Worm (Caenorhabditis elegans): ENCODE measurements around the gene C28H8.8.

C28H8.8 gene

DNA sequence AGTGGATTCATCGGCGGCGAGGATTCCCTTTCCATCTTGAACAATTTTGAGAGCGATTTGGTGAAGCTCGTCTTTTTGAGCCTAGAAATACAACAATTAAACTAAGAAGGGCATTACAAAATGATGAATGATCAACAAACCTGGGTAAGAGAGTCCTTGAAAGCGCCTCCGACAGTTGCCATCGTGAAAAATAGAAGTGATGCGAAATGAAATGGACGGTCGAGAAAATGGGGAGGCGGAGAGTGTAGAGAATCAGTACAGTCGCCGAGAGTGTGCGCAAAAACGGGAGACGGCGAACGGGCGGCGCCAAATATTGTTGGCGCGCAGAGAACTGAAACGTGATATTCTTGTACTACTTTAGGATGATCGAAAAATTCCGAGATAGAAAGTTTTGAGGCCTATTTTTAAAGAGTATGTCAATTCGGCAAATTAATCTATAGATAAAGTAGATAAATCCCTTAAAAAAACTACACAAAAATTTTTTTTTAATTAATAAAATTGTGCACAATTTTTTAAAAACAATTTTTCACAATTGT is 12.4 kb downstream of the C28H8.8 start, which contains the start of gene aldo-2 (continued):
- TF ChIP-seq unc-130 (GFP tag; optimal IDR thresholded peaks at IDR 0.05), result peak; percentile 63
- no peak for TF ChIP-seq cey-2 (tag; optimal IDR thresholded peaks at IDR 0.05; ENCODE audit: borderline replicate concordance, insufficient read depth)
- no peak for TF ChIP-seq ces-1 (GFP tag; optimal IDR thresholded peaks at IDR 0.05)
- peak in 1 of 2 experiments; percentile 56 for TF ChIP-seq hif-1 (tag; optimal IDR thresholded peaks at IDR 0.05)
- no peak for TF ChIP-seq T26A8.4 (GFP tag; IDR thresholded peaks at IDR 0.05)
- no peak for TF ChIP-seq ceh-32 (tag; optimal IDR thresholded peaks at IDR 0.05; ENCODE audit: poor library complexity)
- 0 out of 2 replicates have a peak, but pooled peaks have one; percentile 11 for TF ChIP-seq tra-1 (GFP tag; IDR thresholded peaks at IDR 0.05)
- no peak for TF ChIP-seq jun-1 (tag; optimal IDR thresholded peaks at IDR 0.05)
- TF ChIP-seq hmg-1.1 (GFP tag; IDR thresholded peaks at IDR 0.05), result no peak
- 0 out of 2 replicates have a peak, but pooled peaks have one; percentile 27 for TF ChIP-seq lim-7 (GFP tag; IDR thresholded peaks at IDR 0.05)
- no peak for TF ChIP-seq lsy-2 (tag; optimal IDR thresholded peaks at IDR 0.05)
- no peak for TF ChIP-seq mdt-29 (GFP tag; IDR thresholded peaks at IDR 0.05)
- TF ChIP-seq egl-27 (tag; optimal IDR thresholded peaks at IDR 0.05), result no peak
- TF ChIP-seq ZK337.2 (GFP tag; IDR thresholded peaks at IDR 0.05), result 0 out of 2 replicates have a peak, but pooled peaks have one; percentile 19
- TF ChIP-seq mxl-3 (GFP tag; optimal IDR thresholded peaks at IDR 0.05), result peak; percentile 43
- no peak for TF ChIP-seq ceh-28 (tag; optimal IDR thresholded peaks at IDR 0.05)
- peak; percentile 36 for TF ChIP-seq hlh-30 (tag; optimal IDR thresholded peaks at IDR 0.05; ENCODE audit: insufficient read depth)
- TF ChIP-seq zip-11 (GFP tag; IDR thresholded peaks at IDR 0.05), result no peak
- no peak for TF ChIP-seq fkh-10 (GFP tag; optimal IDR thresholded peaks at IDR 0.05)
- peak; percentile 40; the same call in 1 of the 2 replicates for TF ChIP-seq madf-9 (GFP tag; conservative IDR thresholded peaks at IDR 0.05)
- TF ChIP-seq madf-5 (GFP tag; IDR thresholded peaks at IDR 0.05), result no peak
- TF ChIP-seq zag-1 (tag; optimal IDR thresholded peaks at IDR 0.05), result no peak
- no peak for TF ChIP-seq php-3 (GFP tag; IDR thresholded peaks at IDR 0.05)
- no peak for TF ChIP-seq fos-1 (tag; optimal IDR thresholded peaks at IDR 0.05)
- TF ChIP-seq ceh-82 (tag; optimal IDR thresholded peaks at IDR 0.05), result no peak
- TF ChIP-seq lin-29 (GFP tag; IDR thresholded peaks at IDR 0.05), result no peak
- no peak for TF ChIP-seq aly-2 (tag; optimal IDR thresholded peaks at IDR 0.05)
- no peak for TF ChIP-seq nhr-111 (GFP tag; optimal IDR thresholded peaks at IDR 0.05)
- no peak for TF ChIP-seq snpc-1.2 (GFP tag; IDR thresholded peaks at IDR 0.05)
- no peak for TF ChIP-seq vab-7 (GFP tag; IDR thresholded peaks at IDR 0.05)
- TF ChIP-seq dmd-9 (GFP tag; IDR thresholded peaks at IDR 0.05), result no peak
- TF ChIP-seq daf-12 (tag; optimal IDR thresholded peaks at IDR 0.05), result no peak
- TF ChIP-seq ceh-44 (GFP tag; IDR thresholded peaks at IDR 0.05), result no peak
- peak in 1 of 2 experiments; percentile 96 for TF ChIP-seq unc-62 (GFP tag; optimal IDR thresholded peaks at IDR 0.05 in 1 of 2)
- TF ChIP-seq unc-62 (tag; optimal IDR thresholded peaks at IDR 0.05), result no peak
- TF ChIP-seq rbr-2 (tag; optimal IDR thresholded peaks at IDR 0.05), result no peak
- TF ChIP-seq spr-1 (tag; optimal IDR thresholded peaks at IDR 0.05), result no peak
- peak in 1 of 2 experiments; percentile 21 for TF ChIP-seq mdl-1 (tag; optimal IDR thresholded peaks at IDR 0.05)
- TF ChIP-seq nhr-102 (tag; optimal IDR thresholded peaks at IDR 0.05), result no peak
- no peak for TF ChIP-seq lin-1 (GFP tag; IDR thresholded peaks at IDR 0.05)
- TF ChIP-seq nhr-41 (GFP tag; IDR thresholded peaks at IDR 0.05), result no peak
- TF ChIP-seq mes-2 (tag; optimal IDR thresholded peaks at IDR 0.05; ENCODE audit: poor library complexity, severe bottlenecking), result peak; percentile 12
- no peak for TF ChIP-seq F37D6.2 (tag; optimal IDR thresholded peaks at IDR 0.05)
- no peak for TF ChIP-seq nhr-237 (tag; optimal IDR thresholded peaks at IDR 0.05)
- TF ChIP-seq snpc-4 (tag; optimal IDR thresholded peaks at IDR 0.05), result no peak
- no peak for TF ChIP-seq dmd-8 (GFP tag; IDR thresholded peaks at IDR 0.05)
- TF ChIP-seq F10B5.3 (tag; optimal IDR thresholded peaks at IDR 0.05), result no peak
- no peak for TF ChIP-seq nhr-48 (tag; optimal IDR thresholded peaks at IDR 0.05)
- no peak for TF ChIP-seq lin-39 (tag; optimal IDR thresholded peaks at IDR 0.05)
- no peak for TF ChIP-seq nhr-77 (tag; optimal IDR thresholded peaks at IDR 0.05)
- no peak for TF ChIP-seq zip-2 (tag; optimal IDR thresholded peaks at IDR 0.05)
